Fruit fly (Drosophila melanogaster): ENCODE results near the gene CG14431.

dm6 chrX:6976364-6976763, 68.3 kb downstream of the CG14431 start:
- TF ChIP-seq OdsH (GFP tag; optimal IDR thresholded peaks at IDR 0.05) (peak; percentile 54), h (GFP tag; optimal IDR thresholded peaks at IDR 0.05) (peak; percentile 57), dsf (GFP tag; optimal IDR thresholded peaks at IDR 0.05; ENCODE audit: borderline replicate concordance) (no peak), Rel (GFP tag; optimal IDR thresholded peaks at IDR 0.05) (no peak), Rel (tag; optimal IDR thresholded peaks at IDR 0.05) (no peak), Hr78 (GFP tag; optimal IDR thresholded peaks at IDR 0.05) (no peak), sage (GFP tag; optimal IDR thresholded peaks at IDR 0.05) (no peak), psq (GFP tag; optimal IDR thresholded peaks at IDR 0.05) (peak; percentile 33), Dif (GFP tag; optimal IDR thresholded peaks at IDR 0.05; ENCODE audit: partially characterized antibody) (no peak), Vsx2 (GFP tag; optimal IDR thresholded peaks at IDR 0.05; ENCODE audit: partially characterized antibody) (no peak)
